Fruit fly (Drosophila melanogaster): ENCODE data around the gene Cont.
A peak's percentile ranks its signal among the peaks of the same experiment; 100 is the strongest.

Gene Cont

dm6 chr3R:4433441-4434077, 52.5 kb downstream of the Cont start, which contains the start of the genes eIF3a and CG1074:
eIF3a (minus strand) TSS chr3R:4433895.
CG1074 (plus strand) TSS chr3R:4433965.
- TF ChIP-seq CG15710 (tag; optimal IDR thresholded peaks at IDR 0.05): peak; percentile 49
- TF ChIP-seq Snoo (tag; optimal IDR thresholded peaks at IDR 0.05): peak; percentile 63
- TF ChIP-seq EcR (GFP tag; optimal IDR thresholded peaks at IDR 0.05): peak; percentile 76
- no peak for TF ChIP-seq CG8301 (tag; optimal IDR thresholded peaks at IDR 0.05)
- TF ChIP-seq CG34367 (tag; optimal IDR thresholded peaks at IDR 0.05): no peak
- TF ChIP-seq CG8159 (tag; optimal IDR thresholded peaks at IDR 0.05): no peak
- no peak for TF ChIP-seq CG17806 (tag; optimal IDR thresholded peaks at IDR 0.05)
- TF ChIP-seq CG12605 (GFP tag; IDR thresholded peaks at IDR 0.05): peak; percentile 14; the same call in 1 of the 2 replicates
- peak; percentile 44 for TF ChIP-seq CG32121 (GFP tag; IDR thresholded peaks at IDR 0.05)
- TF ChIP-seq gl (tag; optimal IDR thresholded peaks at IDR 0.05): peak; percentile 33
- TF ChIP-seq Pif1A (GFP tag; optimal IDR thresholded peaks at IDR 0.05): no peak
- 0 out of 2 replicates have a peak, but pooled peaks have one; percentile 48 for TF ChIP-seq Ets98B (GFP tag; IDR thresholded peaks at IDR 0.05)
- no peak for TF ChIP-seq Pif1B (GFP tag; optimal IDR thresholded peaks at IDR 0.05)
- TF ChIP-seq CG14655 (GFP tag; optimal IDR thresholded peaks at IDR 0.05): no peak
- TF ChIP-seq CG13204 (GFP tag; optimal IDR thresholded peaks at IDR 0.05): no peak
- TF ChIP-seq CG9948 (tag; optimal IDR thresholded peaks at IDR 0.05): no peak
- no peak for TF ChIP-seq rn (GFP tag; IDR thresholded peaks at IDR 0.05)
- TF ChIP-seq D1 (tag; optimal IDR thresholded peaks at IDR 0.05): no peak
- TF ChIP-seq fd96Ca (GFP tag; IDR thresholded peaks at IDR 0.05): peak; percentile 55; the same call in 2 of the 3 replicates
- no peak for TF ChIP-seq CG10348 (GFP tag; IDR thresholded peaks at IDR 0.05)
- TF ChIP-seq CG4496 (GFP tag; IDR thresholded peaks at IDR 0.05): peak; percentile 65

All from whole organism, pupa.